Fruit fly (Drosophila melanogaster) S2 (cell line): ENCODE data around the gene hop.

ENCODE experiments used
- CG8478 ChIP-seq: fragments of >200 bp; optimal IDR thresholded peaks from 2 replicates; lab custom pipeline; 2018
- CTCF ChIP-seq, 2 experiments: fragments of >200 bp; optimal IDR thresholded peaks; 2 replicates each; lab custom pipeline; 2018

DNA sequence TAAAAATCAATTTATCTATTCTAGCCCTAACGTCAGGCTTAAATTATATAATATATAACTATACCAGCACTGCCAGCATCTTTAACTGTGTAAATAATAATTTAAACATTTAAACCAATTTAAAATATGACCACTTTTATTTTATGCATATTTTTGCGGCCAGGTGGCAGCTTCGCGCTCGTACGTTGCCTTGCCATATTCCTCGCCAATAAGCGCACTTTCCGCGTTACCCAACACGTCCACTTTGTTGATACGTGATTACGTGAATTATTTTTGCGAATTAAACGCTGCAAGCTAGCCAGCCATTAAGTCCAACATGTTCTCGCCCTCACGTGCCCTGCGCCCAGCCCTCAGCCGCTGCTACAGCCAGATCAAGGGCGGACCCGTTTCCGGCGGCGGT lies 18.1 kb downstream of the hop start, which contains the start of gene NdufV3:
- TF ChIP-seq CG8478 (lab: Kevin White, UChicago) (no peak), CTCF (optimal IDR thresholded peaks at IDR 0.05; lab: Kevin White, UChicago) (no peak)
